Worm (Caenorhabditis elegans): Measurements from ENCODE around the gene ceh-7.

- TF ChIP-seq Y105C5A.15 (GFP tag; IDR thresholded peaks at IDR 0.05), result no peak
- TF ChIP-seq zip-11 (GFP tag; IDR thresholded peaks at IDR 0.05), result no peak
- TF ChIP-seq nhr-25 (tag; optimal IDR thresholded peaks at IDR 0.05; ENCODE audit: borderline replicate concordance, insufficient read depth), result no peak
- TF ChIP-seq Y5F2A.4 (GFP tag; optimal IDR thresholded peaks at IDR 0.05), result no peak
- TF ChIP-seq skn-1 (tag; optimal IDR thresholded peaks at IDR 0.05), result no peak
- no peak for TF ChIP-seq nhr-28 (tag; optimal IDR thresholded peaks at IDR 0.05)
- TF ChIP-seq nhr-11 (tag; optimal IDR thresholded peaks at IDR 0.05), result peak; percentile 71
- no peak for TF ChIP-seq spr-1 (tag; optimal IDR thresholded peaks at IDR 0.05)
- no peak for TF ChIP-seq F49E8.2 (tag; optimal IDR thresholded peaks at IDR 0.05; ENCODE audit: borderline replicate concordance)
These were observed 3.4 kb upstream of the ceh-7 start, which contains the start of gene cup-16 for ce11 chrII:8707024-8707423.
